Fruit fly (Drosophila melanogaster): ENCODE data around the gene Dd.
A peak's percentile ranks its signal among the peaks of the same experiment; 100 is the strongest.

Dd gene

DNA sequence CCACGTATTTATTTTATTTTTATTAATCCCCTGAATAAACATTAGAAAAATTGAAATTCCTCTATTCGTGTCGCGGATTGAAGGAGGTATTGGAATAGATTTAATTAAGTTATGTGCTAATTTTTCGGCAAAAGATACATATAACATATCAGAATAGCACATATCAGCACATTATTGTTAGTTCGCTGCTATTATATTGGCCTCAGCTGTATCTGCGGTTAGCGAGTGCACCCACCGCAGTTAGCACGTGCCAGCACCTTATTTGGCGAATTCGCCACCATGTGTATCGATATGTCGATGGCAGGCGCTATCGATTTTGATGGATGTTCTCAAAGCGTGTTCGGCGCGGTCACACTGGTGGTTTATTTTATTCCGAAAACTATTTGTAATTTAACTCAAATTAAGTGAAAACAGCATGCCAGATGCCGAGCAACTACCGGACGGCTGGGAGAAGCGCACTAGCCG is 21.3 kb upstream of the Dd start, which contains the start of gene dod (continued):
- no peak for TF ChIP-seq CG8290 (GFP tag; optimal IDR thresholded peaks at IDR 0.05)
- peak in 1 of 2 experiments; percentile 91 for TF ChIP-seq CG8290 (tag; optimal IDR thresholded peaks at IDR 0.05)
- TF ChIP-seq sqz (GFP tag; optimal IDR thresholded peaks at IDR 0.05) = no peak
- TF ChIP-seq vnd (GFP tag; IDR thresholded peaks at IDR 0.05; ENCODE audit: partially characterized antibody) = peak; percentile 54; the same call in 2 of the 3 replicates
- peak; percentile 29 for TF ChIP-seq CG18619 (GFP tag; optimal IDR thresholded peaks at IDR 0.05)
- peak; percentile 99 for TF ChIP-seq pzg (GFP tag; optimal IDR thresholded peaks at IDR 0.05)
- peak; percentile 79 for TF ChIP-seq unc-4 (GFP tag; IDR thresholded peaks at IDR 0.05; ENCODE audit: partially characterized antibody)
- TF ChIP-seq CG2129 (GFP tag; IDR thresholded peaks at IDR 0.05; ENCODE audit: partially characterized antibody) = peak; percentile 53; the same call in 1 of the 2 replicates
- TF ChIP-seq pan (optimal IDR thresholded peaks at IDR 0.05) = no peak
- TF ChIP-seq pan (GFP tag; optimal IDR thresholded peaks at IDR 0.05 in 1 of 2, IDR thresholded peaks at IDR 0.05 in 1 of 2) = peak in 1 of 2 experiments; percentile 54
- no peak for TF ChIP-seq kah (GFP tag; optimal IDR thresholded peaks at IDR 0.05)
- peak; percentile 15 for TF ChIP-seq Bteb2 (GFP tag; optimal IDR thresholded peaks at IDR 0.05)
- TF ChIP-seq sima (GFP tag; optimal IDR thresholded peaks at IDR 0.05) = no peak
- TF ChIP-seq Neu2 (GFP tag; optimal IDR thresholded peaks at IDR 0.05; ENCODE audit: borderline replicate concordance) = no peak
- no peak for TF ChIP-seq NK7.1 (GFP tag; optimal IDR thresholded peaks at IDR 0.05)
- no peak for TF ChIP-seq CG3838 (GFP tag; optimal IDR thresholded peaks at IDR 0.05)
- TF ChIP-seq CG34422 (GFP tag; IDR thresholded peaks at IDR 0.05) = peak; percentile 70
- peak; percentile 10 for TF ChIP-seq CG2875 (GFP tag; optimal IDR thresholded peaks at IDR 0.05)
- TF ChIP-seq CG4424 (GFP tag; optimal IDR thresholded peaks at IDR 0.05) = peak; percentile 15
- TF ChIP-seq ewg (GFP tag; optimal IDR thresholded peaks at IDR 0.05) = peak; percentile 15
- no peak for TF ChIP-seq CG31365 (tag; optimal IDR thresholded peaks at IDR 0.05)
- no peak for TF ChIP-seq grn (GFP tag; optimal IDR thresholded peaks at IDR 0.05)
- TF ChIP-seq az2 (GFP tag; optimal IDR thresholded peaks at IDR 0.05) = peak; percentile 53
- TF ChIP-seq Fer2 (tag; optimal IDR thresholded peaks at IDR 0.05) = no peak
- peak; percentile 17; the same call in 1 of the 2 replicates for TF ChIP-seq CG10366 (GFP tag; IDR thresholded peaks at IDR 0.05)
- TF ChIP-seq gsb (GFP tag; IDR thresholded peaks at IDR 0.05) = no peak
- TF ChIP-seq da (GFP tag; optimal IDR thresholded peaks at IDR 0.05) = no peak
- no peak for TF ChIP-seq usp (GFP tag; optimal IDR thresholded peaks at IDR 0.05)
- TF ChIP-seq CG5180 (GFP tag; optimal IDR thresholded peaks at IDR 0.05) = no peak
- peak; percentile 37; the same call in 1 of the 2 replicates for TF ChIP-seq CG14441 (GFP tag; IDR thresholded peaks at IDR 0.05)
- TF ChIP-seq pho (GFP tag; optimal IDR thresholded peaks at IDR 0.05) = peak; percentile 63
- no peak for TF ChIP-seq fd96Cb (tag; optimal IDR thresholded peaks at IDR 0.05)
- no peak for TF ChIP-seq lbe (GFP tag; optimal IDR thresholded peaks at IDR 0.05)
- no peak for TF ChIP-seq CG11398 (GFP tag; optimal IDR thresholded peaks at IDR 0.05)
- peak; percentile 10 for TF ChIP-seq CG8089 (GFP tag; optimal IDR thresholded peaks at IDR 0.05)
- peak; percentile 55 for TF ChIP-seq gro (GFP tag; optimal IDR thresholded peaks at IDR 0.05)
- TF ChIP-seq sens (GFP tag) = peak; percentile 90
- TF ChIP-seq insv (GFP tag; optimal IDR thresholded peaks at IDR 0.05) = peak in 1 of 2 experiments; percentile 19
- no peak for TF ChIP-seq CG4360 (GFP tag; IDR thresholded peaks at IDR 0.05)
- peak; percentile 54 for TF ChIP-seq CG17385 (GFP tag; optimal IDR thresholded peaks at IDR 0.05)
- TF ChIP-seq YL-1 (GFP tag; optimal IDR thresholded peaks at IDR 0.05) = peak; percentile 82
- TF ChIP-seq CG7556 (GFP tag; optimal IDR thresholded peaks at IDR 0.05) = peak; percentile 37
- peak; percentile 54 for TF ChIP-seq Antp (GFP tag; optimal IDR thresholded peaks at IDR 0.05)
- no peak for TF ChIP-seq Vsx1 (GFP tag; optimal IDR thresholded peaks at IDR 0.05)
- no peak for TF ChIP-seq CG6654 (GFP tag; optimal IDR thresholded peaks at IDR 0.05)
- TF ChIP-seq CG2120 (GFP tag; optimal IDR thresholded peaks at IDR 0.05) = peak; percentile 72
- no peak for TF ChIP-seq Lpt (GFP tag; optimal IDR thresholded peaks at IDR 0.05)
- peak; percentile 26 for TF ChIP-seq nom (GFP tag; optimal IDR thresholded peaks at IDR 0.05)
- no peak for TF ChIP-seq Doc2 (GFP tag; IDR thresholded peaks at IDR 0.05)
- peak; percentile 84 for TF ChIP-seq CG4617 (GFP tag; optimal IDR thresholded peaks at IDR 0.05; ENCODE audit: borderline replicate concordance)
- no peak for TF ChIP-seq CG4730 (GFP tag; IDR thresholded peaks at IDR 0.05)

Measured in whole organism, embryonic.